Worm (Caenorhabditis elegans) whole organism, late embryonic: ENCODE data around the gene mboa-6.

ENCODE experiments used
- C08G9.2 ChIP-seq: sonication (generic microtip); optimal IDR thresholded peaks from 2 replicates; lab custom pipeline; 2016; ENCODE audit warnings: mild to moderate bottlenecking, missing genetic modification characterization, moderate library complexity, missing compliant biosample characterization
- F13H6.1 ChIP-seq: sonication (generic microtip); optimal IDR thresholded peaks from 2 replicates; lab custom pipeline; 2016; ENCODE audit warnings: missing genetic modification characterization, missing compliant biosample characterization
- K02D7.2 ChIP-seq: sonication (generic microtip); optimal IDR thresholded peaks from 2 replicates; lab custom pipeline; 2017; ENCODE audit warnings: mild to moderate bottlenecking, missing genetic modification characterization, missing compliant biosample characterization
- Y22D7AL.16 ChIP-seq: sonication (generic microtip); optimal IDR thresholded peaks from 2 replicates; lab custom pipeline; 2016; ENCODE audit warnings: missing genetic modification characterization, missing compliant biosample characterization
- ceh-14 ChIP-seq: sonication (generic microtip); optimal IDR thresholded peaks from 2 replicates; lab custom pipeline; 2016; ENCODE audit warnings: missing genotype, missing genetic modification characterization, missing compliant biosample characterization
- ceh-18 ChIP-seq: sonication (generic microtip); optimal IDR thresholded peaks from 2 replicates; lab custom pipeline; 2016; ENCODE audit warnings: missing genetic modification characterization, missing compliant biosample characterization
- ceh-2 ChIP-seq: sonication (generic microtip); optimal IDR thresholded peaks from 2 replicates; lab custom pipeline; 2016; ENCODE audit warnings: missing genotype, missing genetic modification characterization, missing compliant biosample characterization
- ceh-22 ChIP-seq: sonication (generic microtip); optimal IDR thresholded peaks from 2 replicates; lab custom pipeline; 2017; ENCODE audit warnings: missing biosample characterization, missing genetic modification characterization
- ceh-30 ChIP-seq: fragments of 150-350 bp; optimal IDR thresholded peaks from 2 replicates; lab custom pipeline; 2014; ENCODE audit warnings: missing biosample characterization, missing genetic modification characterization
- ceh-31 ChIP-seq: sonication (generic microtip); optimal IDR thresholded peaks from 2 replicates; lab custom pipeline; 2016; ENCODE audit warnings: missing genetic modification characterization, missing compliant biosample characterization
- ceh-34 ChIP-seq: sonication (generic microtip); optimal IDR thresholded peaks from 2 replicates; lab custom pipeline; 2016; ENCODE audit warnings: mild to moderate bottlenecking, missing genetic modification characterization, missing compliant biosample characterization
- ceh-45 ChIP-seq: fragments of 200-800 bp; sonication (Bioruptor generic); IDR thresholded peaks from 2 replicates; pipeline ENCODE4 v1.3.6; 2022; ENCODE audit warnings: missing genetic modification reagents, missing genetic modification characterization, missing compliant biosample characterization
- ceh-48 ChIP-seq: sonication (generic microtip); optimal IDR thresholded peaks from 2 replicates; lab custom pipeline; 2016; ENCODE audit warnings: missing genetic modification characterization, inconsistent platforms, missing compliant biosample characterization
- ceh-6 ChIP-seq: fragments of 200-800 bp; sonication (Bioruptor generic); optimal IDR thresholded peaks from 2 replicates; lab custom pipeline; 2018; ENCODE audit warnings: mild to moderate bottlenecking, missing genetic modification characterization, missing compliant biosample characterization
- ceh-9 ChIP-seq: sonication (generic microtip); optimal IDR thresholded peaks from 2 replicates; lab custom pipeline; 2016; ENCODE audit warnings: mild to moderate bottlenecking, missing genetic modification characterization, inconsistent platforms, missing compliant biosample characterization
- che-1 ChIP-seq: sonication (generic microtip); optimal IDR thresholded peaks from 2 replicates; lab custom pipeline; 2016; ENCODE audit warnings: mild to moderate bottlenecking, missing genetic modification characterization, missing compliant biosample characterization
- dmd-4 ChIP-seq: sonication (generic microtip); optimal IDR thresholded peaks from 2 replicates; lab custom pipeline; 2016; ENCODE audit warnings: borderline replicate concordance, missing genetic modification characterization, missing compliant biosample characterization
- dve-1 ChIP-seq: sonication (generic microtip); optimal IDR thresholded peaks from 2 replicates; lab custom pipeline; 2017; ENCODE audit warnings: antibody characterized with exemption, mild to moderate bottlenecking, missing genetic modification characterization, missing compliant biosample characterization
- elt-2 ChIP-seq: sonication (generic microtip); optimal IDR thresholded peaks from 2 replicates; lab custom pipeline; 2016; ENCODE audit warnings: missing genetic modification reagents, missing genetic modification characterization, missing compliant biosample characterization
- elt-4 ChIP-seq: sonication (generic microtip); optimal IDR thresholded peaks from 2 replicates; lab custom pipeline; 2016; ENCODE audit warnings: missing genetic modification characterization, missing compliant biosample characterization
- eyg-1 ChIP-seq: sonication (generic microtip); optimal IDR thresholded peaks from 2 replicates; lab custom pipeline; 2016; ENCODE audit warnings: missing genotype, missing genetic modification characterization, missing compliant biosample characterization
- fax-1 ChIP-seq: sonication (generic microtip); optimal IDR thresholded peaks from 2 replicates; lab custom pipeline; 2016; ENCODE audit warnings: missing genotype, missing genetic modification characterization, missing compliant biosample characterization
- fkh-10 ChIP-seq: fragments of 150-350 bp; optimal IDR thresholded peaks from 2 replicates; lab custom pipeline; 2014; ENCODE audit warnings: missing biosample characterization, missing genetic modification reagents, missing genetic modification characterization
- hlh-15 ChIP-seq: sonication (generic microtip); optimal IDR thresholded peaks from 2 replicates; lab custom pipeline; 2016; ENCODE audit warnings: missing genetic modification characterization, missing compliant biosample characterization
- hlh-30 ChIP-seq: sonication (generic microtip); optimal IDR thresholded peaks from 2 replicates; lab custom pipeline; 2017; ENCODE audit warnings: antibody characterized with exemption, missing genetic modification characterization, missing compliant biosample characterization; ENCODE audit not compliant: insufficient read depth
- hlh-8 ChIP-seq: sonication (generic microtip); optimal IDR thresholded peaks from 2 replicates; lab custom pipeline; 2016; ENCODE audit warnings: missing genotype, missing genetic modification characterization, missing compliant biosample characterization
- lim-6 ChIP-seq: sonication (generic microtip); optimal IDR thresholded peaks from 2 replicates; lab custom pipeline; 2016; ENCODE audit warnings: missing genetic modification characterization, missing compliant biosample characterization
- lin-11 ChIP-seq: fragments of 200-800 bp; sonication (Bioruptor generic); optimal IDR thresholded peaks from 2 replicates; lab custom pipeline; 2018; ENCODE audit warnings: mild to moderate bottlenecking, missing genetic modification characterization, missing compliant biosample characterization
- madf-2 ChIP-seq: sonication (generic microtip); optimal IDR thresholded peaks from 2 replicates; lab custom pipeline; 2017; ENCODE audit warnings: missing genetic modification characterization, missing compliant biosample characterization
- nfya-1 ChIP-seq: sonication (generic microtip); optimal IDR thresholded peaks from 2 replicates; lab custom pipeline; 2017; ENCODE audit warnings: missing genetic modification characterization, mild to moderate bottlenecking, missing compliant biosample characterization, antibody characterized with exemption, moderate library complexity
- nhr-232 ChIP-seq: sonication (generic microtip); optimal IDR thresholded peaks from 2 replicates; lab custom pipeline; 2016; ENCODE audit warnings: missing genetic modification characterization, missing compliant biosample characterization
- npax-4 ChIP-seq: sonication (generic microtip); optimal IDR thresholded peaks from 2 replicates; lab custom pipeline; 2016; ENCODE audit warnings: missing genetic modification characterization, missing compliant biosample characterization
- pag-3 ChIP-seq: sonication (generic microtip); optimal IDR thresholded peaks from 2 replicates; lab custom pipeline; 2016; ENCODE audit warnings: missing compliant biosample characterization, missing genetic modification characterization, borderline replicate concordance
- pat-9 ChIP-seq: fragments of 200-800 bp; sonication (Bioruptor generic); optimal IDR thresholded peaks from 2 replicates; lab custom pipeline; 2018; ENCODE audit warnings: mild to moderate bottlenecking, missing genetic modification characterization, moderate library complexity, missing compliant biosample characterization
- pax-1 ChIP-seq: fragments of 150-350 bp; optimal IDR thresholded peaks from 2 replicates; lab custom pipeline; 2014; ENCODE audit warnings: missing biosample characterization, missing genetic modification characterization
- pha-2 ChIP-seq: sonication (generic microtip); optimal IDR thresholded peaks from 2 replicates; lab custom pipeline; 2017; ENCODE audit warnings: mild to moderate bottlenecking, missing genetic modification characterization, missing compliant biosample characterization
- pqm-1 ChIP-seq: sonication (generic microtip); optimal IDR thresholded peaks from 2 replicates; lab custom pipeline; 2016; ENCODE audit warnings: missing genetic modification characterization, missing compliant biosample characterization
- pros-1 ChIP-seq: fragments of 150-350 bp; optimal IDR thresholded peaks from 2 replicates; lab custom pipeline; 2014; ENCODE audit warnings: missing biosample characterization, missing genetic modification reagents, missing genetic modification characterization
- ref-2 ChIP-seq: sonication (generic microtip); optimal IDR thresholded peaks from 2 replicates; lab custom pipeline; 2016; ENCODE audit warnings: missing genetic modification characterization, missing compliant biosample characterization
- rnt-1 ChIP-seq: sonication (generic microtip); optimal IDR thresholded peaks from 2 replicates; lab custom pipeline; 2016; ENCODE audit warnings: missing genetic modification characterization, missing compliant biosample characterization
- sdc-2 ChIP-seq: sonication (generic microtip); optimal IDR thresholded peaks from 2 replicates; lab custom pipeline; 2016; ENCODE audit warnings: missing genotype, missing genetic modification characterization, missing compliant biosample characterization
- sox-2 ChIP-seq: fragments of 200-800 bp; sonication (Bioruptor generic); IDR thresholded peaks from 2 replicates; pipeline ENCODE4 v1.3.6; 2022; ENCODE audit warnings: missing genetic modification reagents, missing genetic modification characterization, missing compliant biosample characterization
- sox-4 ChIP-seq: sonication (generic microtip); optimal IDR thresholded peaks from 2 replicates; lab custom pipeline; 2017; ENCODE audit warnings: mild to moderate bottlenecking, missing genetic modification characterization, inconsistent platforms, missing compliant biosample characterization
- syd-9 ChIP-seq: sonication (generic microtip); optimal IDR thresholded peaks from 2 replicates; lab custom pipeline; 2016; ENCODE audit warnings: mild to moderate bottlenecking, missing genetic modification characterization, moderate library complexity, missing compliant biosample characterization
- tbx-2 ChIP-seq: sonication (generic microtip); optimal IDR thresholded peaks from 2 replicates; lab custom pipeline; 2016; ENCODE audit warnings: missing genetic modification characterization, missing compliant biosample characterization
- tbx-7 ChIP-seq: sonication (generic microtip); optimal IDR thresholded peaks from 2 replicates; lab custom pipeline; 2016; ENCODE audit warnings: missing genotype, missing genetic modification characterization, missing compliant biosample characterization
- ttx-3 ChIP-seq: sonication (generic microtip); optimal IDR thresholded peaks from 2 replicates; lab custom pipeline; 2016; ENCODE audit warnings: missing genetic modification reagents, missing genetic modification characterization, missing compliant biosample characterization
- unc-3 ChIP-seq, 2 experiments: fragments of 200-800 bp in 1 of 2; sonication (Bioruptor generic) in 1 of 2; sonication (generic microtip) in 1 of 2; conservative IDR thresholded peaks in 1 of 2; optimal IDR thresholded peaks in 1 of 2; 2 replicates each; pipeline versions ENCODE4 v1.3.6 to Lab custom; 2016 to 2022; ENCODE audit warnings: missing compliant biosample characterization in 2 of 2, missing genetic modification characterization in 2 of 2, missing genetic modification reagents in 1 of 2
- unc-42 ChIP-seq: sonication (generic microtip); optimal IDR thresholded peaks from 2 replicates; lab custom pipeline; 2016; ENCODE audit warnings: missing genotype, missing genetic modification characterization, missing compliant biosample characterization
- unc-55 ChIP-seq: sonication (generic microtip); optimal IDR thresholded peaks from 2 replicates; lab custom pipeline; 2017; ENCODE audit warnings: missing biosample characterization, missing genetic modification reagents, missing genetic modification characterization
- unc-86 ChIP-seq: sonication (generic microtip); optimal IDR thresholded peaks from 2 replicates; lab custom pipeline; 2016; ENCODE audit warnings: missing genetic modification characterization, missing compliant biosample characterization
- zip-5 ChIP-seq: sonication (generic microtip); optimal IDR thresholded peaks from 2 replicates; lab custom pipeline; 2016; ENCODE audit warnings: missing genetic modification characterization, missing compliant biosample characterization

The mboa-6 gene

ce11 chrIII:1921136-1921680, 40.5 kb downstream of the mboa-6 start:
- peak; percentile 90 for TF ChIP-seq nfya-1 (tag; lab: Kevin White, UChicago)
- no peak for TF ChIP-seq nhr-232 (tag; lab: Kevin White, UChicago)
- TF ChIP-seq K02D7.2 (tag; lab: Kevin White, UChicago), result no peak
- no peak for TF ChIP-seq npax-4 (tag; lab: Kevin White, UChicago)
- TF ChIP-seq dve-1 (tag; lab: Kevin White, UChicago), result peak; percentile 55
- TF ChIP-seq sox-2, result peak; percentile 8; the same call in 1 of the 2 replicates
- peak; percentile 93 for TF ChIP-seq F13H6.1 (tag; lab: Kevin White, UChicago)
- no peak for TF ChIP-seq Y22D7AL.16 (tag; lab: Kevin White, UChicago)
- TF ChIP-seq fax-1 (tag; lab: Kevin White, UChicago), result peak; percentile 70
- no peak for TF ChIP-seq ceh-22 (tag; lab: Kevin White, UChicago)
- TF ChIP-seq lin-11, result no peak
- peak; percentile 13 for TF ChIP-seq ceh-6 (GFP tag; lab: Kevin White, UChicago)
- peak; percentile 94 for TF ChIP-seq pros-1 (tag; lab: Kevin White, UChicago)
- TF ChIP-seq rnt-1, result peak; percentile 84
- TF ChIP-seq ref-2 (tag; lab: Kevin White, UChicago), result peak; percentile 97
- TF ChIP-seq C08G9.2 (tag; lab: Kevin White, UChicago), result peak; percentile 29
- TF ChIP-seq fkh-10 (GFP tag; lab: Kevin White, UChicago), result no peak
- TF ChIP-seq elt-2, result peak; percentile 48
- peak; percentile 46 for TF ChIP-seq pat-9 (tag; lab: Kevin White, UChicago)
- no peak for TF ChIP-seq ceh-45 (GFP tag; lab: Robert Waterston, UW)
- TF ChIP-seq ttx-3 (tag; lab: Kevin White, UChicago), result peak; percentile 28
- peak; percentile 98 for TF ChIP-seq tbx-2 (tag; lab: Kevin White, UChicago)
- no peak for TF ChIP-seq madf-2 (tag; lab: Kevin White, UChicago)
- TF ChIP-seq sox-4 (tag; lab: Kevin White, UChicago), result no peak
- TF ChIP-seq syd-9, result peak; percentile 65
- TF ChIP-seq pag-3 (tag; lab: Kevin White, UChicago), result no peak
- peak; percentile 91 for TF ChIP-seq pqm-1 (tag; lab: Kevin White, UChicago)
- no peak for TF ChIP-seq elt-4 (tag; lab: Kevin White, UChicago)
- TF ChIP-seq unc-3 (GFP tag; conservative IDR thresholded peaks at IDR 0.05; lab: Robert Waterston, UW), result 0 out of 2 replicates have a peak, but pooled peaks have one; percentile 5
- peak; percentile 85 for TF ChIP-seq unc-3 (tag; optimal IDR thresholded peaks at IDR 0.05; lab: Kevin White, UChicago)
- peak; percentile 69 for TF ChIP-seq ceh-2 (tag; lab: Kevin White, UChicago)
- TF ChIP-seq sdc-2 (tag; lab: Kevin White, UChicago), result peak; percentile 63
- peak; percentile 93 for TF ChIP-seq ceh-34
- TF ChIP-seq eyg-1 (tag; lab: Kevin White, UChicago), result peak; percentile 74
- peak; percentile 70 for TF ChIP-seq hlh-8 (tag; lab: Kevin White, UChicago)
- TF ChIP-seq tbx-7, result peak; percentile 19
- no peak for TF ChIP-seq ceh-9
- TF ChIP-seq unc-86, result peak; percentile 74
- peak; percentile 28 for TF ChIP-seq ceh-48 (tag; lab: Kevin White, UChicago)
- peak; percentile 98 for TF ChIP-seq ceh-31 (tag; lab: Kevin White, UChicago)
- TF ChIP-seq unc-42 (tag; lab: Kevin White, UChicago), result peak; percentile 100
- TF ChIP-seq ceh-14 (tag; lab: Kevin White, UChicago), result peak; percentile 90
- peak; percentile 31 for TF ChIP-seq ceh-30 (tag; lab: Kevin White, UChicago)
- peak; percentile 33 for TF ChIP-seq pax-1 (tag; lab: Kevin White, UChicago)
- no peak for TF ChIP-seq hlh-15
- peak; percentile 95 for TF ChIP-seq ceh-18
- peak; percentile 12 for TF ChIP-seq dmd-4 (tag; lab: Kevin White, UChicago)
- TF ChIP-seq hlh-30 (tag; lab: Kevin White, UChicago), result peak; percentile 58
- TF ChIP-seq lim-6 (tag; lab: Kevin White, UChicago), result no peak
- TF ChIP-seq che-1, result no peak
- TF ChIP-seq zip-5 (tag; lab: Kevin White, UChicago), result peak; percentile 13
- peak; percentile 88 for TF ChIP-seq unc-55 (GFP tag; lab: Kevin White, UChicago)
- TF ChIP-seq pha-2, result peak; percentile 36
